Fruit fly (Drosophila melanogaster): Measurements from ENCODE around the gene Gyc89Da.

- TF ChIP-seq psq (GFP tag; optimal IDR thresholded peaks at IDR 0.05) (no peak), rgr (GFP tag; optimal IDR thresholded peaks at IDR 0.05) (peak; percentile 27), fru (GFP tag; optimal IDR thresholded peaks at IDR 0.05) (no peak)
Observed at dm6 chr3R:16431707-16432106, 40.7 kb upstream of the Gyc89Da start.
